Worm (Caenorhabditis elegans): ENCODE measurements around the gene far-4.

The far-4 gene

ce11 chrV:12999559-12999958 is at the start of gene far-4:
far-4 (minus strand) TSS chrV:12999659.
- TF ChIP-seq T22C8.4 (GFP tag; IDR thresholded peaks at IDR 0.05), result no peak
- TF ChIP-seq med-1 (GFP tag; optimal IDR thresholded peaks at IDR 0.05; ENCODE audit: insufficient read depth), result no peak
- no peak for TF ChIP-seq tab-1 (GFP tag; IDR thresholded peaks at IDR 0.05)
- TF ChIP-seq ztf-23 (GFP tag; IDR thresholded peaks at IDR 0.05), result no peak
- TF ChIP-seq ztf-29 (GFP tag; IDR thresholded peaks at IDR 0.05), result no peak
- TF ChIP-seq flt-1 (GFP tag; IDR thresholded peaks at IDR 0.05), result no peak
- TF ChIP-seq ref-1 (GFP tag; conservative IDR thresholded peaks at IDR 0.05), result no peak
- TF ChIP-seq klf-2 (GFP tag; conservative IDR thresholded peaks at IDR 0.05), result no peak
- no peak for TF ChIP-seq cog-1 (tag; optimal IDR thresholded peaks at IDR 0.05)

ce11 chrV:13049149-13049610 is 49.7 kb upstream of the far-4 start, which contains the start of gene W07G4.8:
W07G4.8 (minus strand) TSS chrV:13049560.
- TF ChIP-seq cog-1 (tag; optimal IDR thresholded peaks at IDR 0.05), result no peak
- TF ChIP-seq klf-2 (GFP tag; conservative IDR thresholded peaks at IDR 0.05), result no peak
- no peak for TF ChIP-seq T22C8.4 (GFP tag; IDR thresholded peaks at IDR 0.05)
- TF ChIP-seq ref-1 (GFP tag; conservative IDR thresholded peaks at IDR 0.05), result no peak
- TF ChIP-seq ztf-23 (GFP tag; IDR thresholded peaks at IDR 0.05), result no peak
- TF ChIP-seq med-1 (GFP tag; optimal IDR thresholded peaks at IDR 0.05; ENCODE audit: insufficient read depth), result no peak
- TF ChIP-seq ztf-29 (GFP tag; IDR thresholded peaks at IDR 0.05), result no peak
- TF ChIP-seq tab-1 (GFP tag; IDR thresholded peaks at IDR 0.05), result no peak
- no peak for TF ChIP-seq flt-1 (GFP tag; IDR thresholded peaks at IDR 0.05)

DNA sequence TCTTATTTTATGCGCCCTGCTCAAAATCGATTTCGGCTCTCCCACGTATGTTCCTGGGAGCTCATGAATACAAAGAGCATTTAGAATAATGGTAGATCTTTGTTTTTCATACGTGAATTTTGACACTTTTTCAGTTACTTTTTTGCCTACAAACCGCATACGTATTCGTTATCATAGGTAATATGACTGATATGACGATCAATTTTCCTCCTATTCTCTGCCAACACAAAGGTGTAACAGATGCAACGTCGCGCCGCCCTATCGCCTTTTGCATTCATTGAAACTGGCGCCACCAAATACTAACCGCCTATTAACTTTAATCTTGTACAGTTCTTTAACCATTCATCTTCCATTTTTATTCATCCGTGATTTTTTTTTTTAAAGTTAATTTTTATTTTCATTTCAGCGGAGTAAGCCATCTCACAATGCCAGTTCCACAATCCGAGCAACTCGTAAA is 48.1 kb upstream of the far-4 start, which contains the start of gene W07G4.5:
Gene W07G4.5, plus strand, starts transcription at position 407 of the 457 bp plus-strand sequence.
- no peak for TF ChIP-seq tab-1 (GFP tag; IDR thresholded peaks at IDR 0.05)
- no peak for TF ChIP-seq ztf-23 (GFP tag; IDR thresholded peaks at IDR 0.05)
- no peak for TF ChIP-seq klf-2 (GFP tag; conservative IDR thresholded peaks at IDR 0.05)
- no peak for TF ChIP-seq T22C8.4 (GFP tag; IDR thresholded peaks at IDR 0.05)
- no peak for TF ChIP-seq med-1 (GFP tag; optimal IDR thresholded peaks at IDR 0.05; ENCODE audit: insufficient read depth)
- TF ChIP-seq cog-1 (tag; optimal IDR thresholded peaks at IDR 0.05), result no peak
- no peak for TF ChIP-seq flt-1 (GFP tag; IDR thresholded peaks at IDR 0.05)
- TF ChIP-seq ref-1 (GFP tag; conservative IDR thresholded peaks at IDR 0.05), result no peak

DNA sequence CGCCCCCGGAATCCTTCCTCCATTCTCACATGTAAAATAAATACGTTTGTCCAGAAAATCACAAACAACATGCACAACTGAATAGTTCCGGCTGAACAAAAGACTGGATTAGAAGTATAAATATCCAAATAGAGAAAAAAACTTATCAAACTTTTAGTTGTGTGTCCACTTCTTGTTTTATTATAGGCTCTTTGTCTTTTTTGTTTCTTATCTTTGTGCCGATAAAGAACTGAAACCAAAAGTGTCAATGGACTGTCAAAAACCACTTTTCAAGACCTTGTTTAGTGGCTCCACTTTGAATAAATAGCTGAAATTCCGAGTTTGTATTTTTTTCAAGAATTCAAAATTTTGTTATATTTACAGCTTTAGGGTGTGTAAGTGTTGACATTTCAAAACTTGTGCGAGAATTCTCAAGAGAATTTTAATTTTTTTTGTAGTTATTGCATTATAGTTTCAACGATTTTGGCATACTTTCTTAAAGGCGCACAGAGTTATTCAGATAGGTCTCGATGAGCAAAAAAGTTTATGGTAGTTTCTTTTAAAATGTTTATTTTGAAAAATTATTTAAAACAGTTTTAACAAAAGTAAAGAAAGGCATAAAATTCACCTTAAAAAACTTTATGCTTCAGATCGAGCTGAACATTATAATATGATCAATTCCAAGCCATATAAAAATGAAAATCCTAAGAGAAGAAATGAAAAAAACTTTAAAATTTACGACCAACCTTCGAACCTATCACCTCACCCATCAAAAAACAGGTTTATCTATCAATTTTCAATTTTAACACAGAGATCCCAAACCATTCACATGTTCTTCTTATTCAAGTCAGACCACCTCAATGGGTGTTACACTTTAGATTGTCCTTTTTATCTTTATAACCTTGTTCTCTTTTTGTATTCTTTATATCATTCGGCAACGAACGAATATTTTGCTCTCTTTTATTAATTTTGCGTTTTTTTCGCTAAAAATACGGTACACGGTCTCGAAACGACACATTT is 47.0 kb upstream of the far-4 start:
- TF ChIP-seq T22C8.4 (GFP tag; IDR thresholded peaks at IDR 0.05), result no peak
- no peak for TF ChIP-seq tab-1 (GFP tag; IDR thresholded peaks at IDR 0.05)
- no peak for TF ChIP-seq flt-1 (GFP tag; IDR thresholded peaks at IDR 0.05)
- TF ChIP-seq ztf-29 (GFP tag; IDR thresholded peaks at IDR 0.05), result no peak
- no peak for TF ChIP-seq klf-2 (GFP tag; conservative IDR thresholded peaks at IDR 0.05)
- TF ChIP-seq med-1 (GFP tag; optimal IDR thresholded peaks at IDR 0.05; ENCODE audit: insufficient read depth), result no peak
- no peak for TF ChIP-seq ztf-23 (GFP tag; IDR thresholded peaks at IDR 0.05)
- no peak for TF ChIP-seq cog-1 (tag; optimal IDR thresholded peaks at IDR 0.05)
- no peak for TF ChIP-seq ref-1 (GFP tag; conservative IDR thresholded peaks at IDR 0.05)

ce11 chrV:13045017-13045416 is 45.6 kb upstream of the far-4 start:
- no peak for TF ChIP-seq ztf-23 (GFP tag; IDR thresholded peaks at IDR 0.05)
- TF ChIP-seq T22C8.4 (GFP tag; IDR thresholded peaks at IDR 0.05), result no peak
- TF ChIP-seq ref-1 (GFP tag; conservative IDR thresholded peaks at IDR 0.05), result no peak
- TF ChIP-seq ztf-29 (GFP tag; IDR thresholded peaks at IDR 0.05), result no peak
- TF ChIP-seq klf-2 (GFP tag; conservative IDR thresholded peaks at IDR 0.05), result no peak
- no peak for TF ChIP-seq tab-1 (GFP tag; IDR thresholded peaks at IDR 0.05)
- TF ChIP-seq flt-1 (GFP tag; IDR thresholded peaks at IDR 0.05), result no peak
- no peak for TF ChIP-seq med-1 (GFP tag; optimal IDR thresholded peaks at IDR 0.05; ENCODE audit: insufficient read depth)
- TF ChIP-seq cog-1 (tag; optimal IDR thresholded peaks at IDR 0.05), result no peak

DNA sequence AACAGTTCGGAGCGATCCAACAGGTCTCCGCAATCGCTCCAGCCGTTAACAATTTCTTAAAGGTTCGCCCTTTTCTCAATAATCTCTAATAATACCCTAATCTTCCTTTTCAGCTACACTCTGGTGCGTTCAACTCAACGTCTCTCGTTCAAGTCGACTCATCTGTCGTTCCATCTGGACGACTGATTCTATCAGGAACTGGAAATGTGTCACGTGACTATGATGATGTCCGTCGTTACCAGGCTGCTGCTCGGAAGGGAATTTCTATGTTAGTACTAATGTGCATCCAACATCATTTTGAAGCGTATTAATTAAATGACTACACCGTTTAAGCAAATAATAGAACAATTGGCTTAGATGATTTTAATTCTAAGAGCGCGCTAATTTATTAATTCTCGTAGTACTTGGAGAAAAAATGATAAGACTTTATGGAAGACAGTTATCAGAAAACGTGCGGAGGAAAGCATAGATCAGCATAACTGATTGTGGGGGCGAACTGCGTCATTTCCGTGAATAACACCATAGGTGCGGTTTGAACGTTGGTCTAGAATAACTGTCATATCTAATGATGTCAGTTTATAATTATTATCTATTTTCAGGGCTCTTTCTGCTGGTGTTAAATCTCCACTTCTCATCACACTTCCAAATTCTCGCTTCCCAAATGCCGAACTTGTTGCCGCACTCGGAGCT is 44.5 kb upstream of the far-4 start:
- TF ChIP-seq flt-1 (GFP tag; IDR thresholded peaks at IDR 0.05), result no peak
- TF ChIP-seq ztf-23 (GFP tag; IDR thresholded peaks at IDR 0.05), result no peak
- no peak for TF ChIP-seq klf-2 (GFP tag; conservative IDR thresholded peaks at IDR 0.05)
- no peak for TF ChIP-seq T22C8.4 (GFP tag; IDR thresholded peaks at IDR 0.05)
- TF ChIP-seq ztf-29 (GFP tag; IDR thresholded peaks at IDR 0.05), result no peak
- no peak for TF ChIP-seq cog-1 (tag; optimal IDR thresholded peaks at IDR 0.05)
- no peak for TF ChIP-seq tab-1 (GFP tag; IDR thresholded peaks at IDR 0.05)
- no peak for TF ChIP-seq med-1 (GFP tag; optimal IDR thresholded peaks at IDR 0.05; ENCODE audit: insufficient read depth)

- TF ChIP-seq cog-1 (tag; optimal IDR thresholded peaks at IDR 0.05), result no peak
- TF ChIP-seq klf-2 (GFP tag; conservative IDR thresholded peaks at IDR 0.05), result no peak
- TF ChIP-seq med-1 (GFP tag; optimal IDR thresholded peaks at IDR 0.05; ENCODE audit: insufficient read depth), result no peak
- no peak for TF ChIP-seq tab-1 (GFP tag; IDR thresholded peaks at IDR 0.05)
- no peak for TF ChIP-seq ztf-23 (GFP tag; IDR thresholded peaks at IDR 0.05)
Observed at ce11 chrV:13043195-13043762, 43.8 kb upstream of the far-4 start, which contains the start of gene lap-2. lap-2 (plus strand) TSS chrV:13043712.

DNA sequence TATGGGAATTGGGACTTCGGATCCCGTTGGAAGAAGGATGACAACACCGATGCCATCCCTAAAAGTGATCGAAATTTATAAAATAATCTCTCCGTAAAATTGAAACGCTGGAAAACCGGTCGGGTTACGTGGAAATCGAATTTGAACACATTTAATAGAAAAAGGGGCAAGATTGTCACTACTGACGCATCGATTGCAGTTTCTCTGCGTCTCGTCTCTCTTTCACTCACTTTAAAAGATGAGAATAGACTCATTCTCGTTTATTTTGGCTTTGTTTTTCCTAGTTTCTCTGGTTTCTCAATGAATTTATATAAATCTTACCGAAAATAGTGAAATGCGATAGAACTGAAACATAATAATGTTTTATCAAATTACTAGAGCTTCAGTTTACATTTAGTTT is 42.2 kb upstream of the far-4 start, which contains the start of gene scyl-1:
Gene scyl-1, minus strand, starts transcription at position 56 of the 400 bp plus-strand sequence.
- no peak for TF ChIP-seq cog-1 (tag; optimal IDR thresholded peaks at IDR 0.05)
- peak; percentile 40 for TF ChIP-seq med-1 (GFP tag; optimal IDR thresholded peaks at IDR 0.05; ENCODE audit: insufficient read depth)
- 0 out of 2 replicates have a peak, but pooled peaks have one; percentile 63 for TF ChIP-seq ztf-23 (GFP tag; IDR thresholded peaks at IDR 0.05)
- no peak for TF ChIP-seq ztf-29 (GFP tag; IDR thresholded peaks at IDR 0.05)
- TF ChIP-seq klf-2 (GFP tag; conservative IDR thresholded peaks at IDR 0.05), result no peak
- TF ChIP-seq T22C8.4 (GFP tag; IDR thresholded peaks at IDR 0.05), result peak; percentile 25; the same call in 1 of the 2 replicates
- TF ChIP-seq tab-1 (GFP tag; IDR thresholded peaks at IDR 0.05), result 0 out of 2 replicates have a peak, but pooled peaks have one; percentile 44
- TF ChIP-seq ref-1 (GFP tag; conservative IDR thresholded peaks at IDR 0.05), result no peak
- TF ChIP-seq flt-1 (GFP tag; IDR thresholded peaks at IDR 0.05), result peak; percentile 35; the same call in 1 of the 2 replicates

Measured in whole organism, midembryonic.